Worm (Caenorhabditis elegans) whole organism, dauer: ENCODE data around the gene T02D1.9.

Experiments used
- unc-62 ChIP-seq: sonication (generic microtip); optimal IDR thresholded peaks from 2 replicates; lab custom pipeline; 2017; ENCODE audit warnings: missing biosample characterization, missing genetic modification reagents, missing genetic modification characterization

The T02D1.9 gene

ce11 chrIV:17407491-17407890 lies at the start of gene T02D1.9:
Gene T02D1.9, minus strand, starts transcription at chrIV:17407591.
- no peak for TF ChIP-seq unc-62 (GFP tag; lab: Kevin White, UChicago)

ce11 chrIV:17453996-17454395 lies 46.6 kb upstream of the T02D1.9 start:
- no peak for TF ChIP-seq unc-62 (GFP tag; lab: Kevin White, UChicago)

ce11 chrIV:17453200-17453599 lies 45.8 kb upstream of the T02D1.9 start:
- TF ChIP-seq unc-62 (GFP tag; lab: Kevin White, UChicago), result no peak

ce11 chrIV:17450443-17450842 lies 43.1 kb upstream of the T02D1.9 start, which contains the start of gene F11E6.8:
Gene F11E6.8, minus strand, starts transcription at chrIV:17450543.
- no peak for TF ChIP-seq unc-62 (GFP tag; lab: Kevin White, UChicago)

- no peak for TF ChIP-seq unc-62 (GFP tag; lab: Kevin White, UChicago)
Measured at ce11 chrIV:17448319-17448718, 40.9 kb upstream of the T02D1.9 start.

- TF ChIP-seq unc-62 (GFP tag; lab: Kevin White, UChicago), result no peak
Measured at ce11 chrIV:17442503-17442902, 35.1 kb upstream of the T02D1.9 start, which contains the start of gene F11E6.11. Gene F11E6.11, plus strand, starts transcription at chrIV:17442827.

- no peak for TF ChIP-seq unc-62 (GFP tag; lab: Kevin White, UChicago)
Measured at ce11 chrIV:17441260-17441659, 33.9 kb upstream of the T02D1.9 start.

ce11 chrIV:17440417-17440816 lies 33.0 kb upstream of the T02D1.9 start, which contains the start of gene F08A7.1:
Gene F08A7.1, plus strand, starts transcription at chrIV:17440607.
- no peak for TF ChIP-seq unc-62 (GFP tag; lab: Kevin White, UChicago)

ce11 chrIV:17440001-17440400 lies 32.6 kb upstream of the T02D1.9 start, which contains the start of gene C06A12.19:
Gene C06A12.19, minus strand, starts transcription at chrIV:17440101.
- no peak for TF ChIP-seq unc-62 (GFP tag; lab: Kevin White, UChicago)

ce11 chrIV:17437038-17437437 lies 29.6 kb upstream of the T02D1.9 start, which contains the start of gene C06A12.8:
Gene C06A12.8, plus strand, starts transcription at chrIV:17437338.
- no peak for TF ChIP-seq unc-62 (GFP tag; lab: Kevin White, UChicago)

ce11 chrIV:17436552-17436951 lies 29.2 kb upstream of the T02D1.9 start, which contains the start of gene gcy-27:
Gene gcy-27, minus strand, starts transcription at chrIV:17436652.
- TF ChIP-seq unc-62 (GFP tag; lab: Kevin White, UChicago), result no peak

ce11 chrIV:17435228-17435627 lies 27.8 kb upstream of the T02D1.9 start:
- TF ChIP-seq unc-62 (GFP tag; lab: Kevin White, UChicago), result no peak

ce11 chrIV:17432223-17432826 lies 24.9 kb upstream of the T02D1.9 start:
- TF ChIP-seq unc-62 (GFP tag; lab: Kevin White, UChicago), result no peak

ce11 chrIV:17431287-17431686 lies 23.9 kb upstream of the T02D1.9 start, which contains the start of gene lact-6:
Gene lact-6, minus strand, starts transcription at chrIV:17431387.
- no peak for TF ChIP-seq unc-62 (GFP tag; lab: Kevin White, UChicago)

- TF ChIP-seq unc-62 (GFP tag; lab: Kevin White, UChicago), result no peak
Measured at ce11 chrIV:17427423-17427822, 20.0 kb upstream of the T02D1.9 start, which contains the start of gene C06A12.3. Gene C06A12.3, plus strand, starts transcription at chrIV:17427723.

ce11 chrIV:17426970-17427369 lies 19.6 kb upstream of the T02D1.9 start:
- TF ChIP-seq unc-62 (GFP tag; lab: Kevin White, UChicago), result no peak

ce11 chrIV:17417723-17418122 lies 10.3 kb upstream of the T02D1.9 start, which contains the start of gene npr-26:
Gene npr-26, minus strand, starts transcription at chrIV:17417823.
- TF ChIP-seq unc-62 (GFP tag; lab: Kevin White, UChicago), result no peak
